Fruit fly (Drosophila melanogaster): ENCODE data around the gene Mps1.
A peak's percentile ranks its signal among the peaks of the same experiment; 100 is the strongest.

Gene Mps1

dm6 chr3R:17703691-17704537 is 32.8 kb downstream of the Mps1 start (continued):
- TF ChIP-seq CG7963 (GFP tag; IDR thresholded peaks at IDR 0.05; ENCODE audit: partially characterized antibody) (no peak), CG8944 (GFP tag; optimal IDR thresholded peaks at IDR 0.05) (peak; percentile 99), crc (GFP tag; optimal IDR thresholded peaks at IDR 0.05) (peak; percentile 99), CG12155 (GFP tag; optimal IDR thresholded peaks at IDR 0.05) (peak; percentile 98), CG15011 (GFP tag; optimal IDR thresholded peaks at IDR 0.05) (peak; percentile 98), CoRest (tag; optimal IDR thresholded peaks at IDR 0.05) (peak; percentile 99), CG34376 (GFP tag; optimal IDR thresholded peaks at IDR 0.05) (peak; percentile 92), tna (GFP tag; IDR thresholded peaks at IDR 0.05; ENCODE audit: partially characterized antibody) (no peak), fd96Cb (tag; optimal IDR thresholded peaks at IDR 0.05) (peak; percentile 99), Ssrp (tag; optimal IDR thresholded peaks at IDR 0.05) (peak; percentile 98), MESR4 (GFP tag; optimal IDR thresholded peaks at IDR 0.05) (peak; percentile 86), exex (tag; optimal IDR thresholded peaks at IDR 0.05) (peak; percentile 88), CG17612 (GFP tag; IDR thresholded peaks at IDR 0.05) (peak; percentile 98), her (GFP tag; optimal IDR thresholded peaks at IDR 0.05) (peak; percentile 98), cato (GFP tag; optimal IDR thresholded peaks at IDR 0.05; ENCODE audit: borderline replicate concordance) (peak; percentile 99), ase (GFP tag; IDR thresholded peaks at IDR 0.05) (peak; percentile 99), CG7271 (tag; optimal IDR thresholded peaks at IDR 0.05) (peak; percentile 91), repo (GFP tag; optimal IDR thresholded peaks at IDR 0.05) (peak; percentile 99), CG12942 (GFP tag; optimal IDR thresholded peaks at IDR 0.05) (peak; percentile 99), twi (tag; optimal IDR thresholded peaks at IDR 0.05) (peak; percentile 92), CG17802 (tag; optimal IDR thresholded peaks at IDR 0.05) (peak; percentile 93), Xbp1 (GFP tag; optimal IDR thresholded peaks at IDR 0.05) (peak; percentile 99), nmo (GFP tag; optimal IDR thresholded peaks at IDR 0.05) (peak; percentile 99), CG10979 (tag; optimal IDR thresholded peaks at IDR 0.05) (peak; percentile 99), CG13296 (GFP tag; optimal IDR thresholded peaks at IDR 0.05) (peak; percentile 96), dan (GFP tag; IDR thresholded peaks at IDR 0.05) (peak; percentile 93), CG12769 (tag; optimal IDR thresholded peaks at IDR 0.05) (peak; percentile 99), CG13894 (tag; optimal IDR thresholded peaks at IDR 0.05) (peak; percentile 83), nau (GFP tag; optimal IDR thresholded peaks at IDR 0.05) (peak; percentile 99), Gug (GFP tag; IDR thresholded peaks at IDR 0.05) (peak; percentile 99), CG13287 (GFP tag; IDR thresholded peaks at IDR 0.05; ENCODE audit: partially characterized antibody) (peak; percentile 39; the same call in 1 of the 2 replicates), BtbVII (GFP tag; optimal IDR thresholded peaks at IDR 0.05) (peak; percentile 99), prd (optimal IDR thresholded peaks at IDR 0.05) (no peak), prd (GFP tag; IDR thresholded peaks at IDR 0.05) (peak; percentile 99), CG31224 (GFP tag; IDR thresholded peaks at IDR 0.05) (peak; percentile 97), sna (GFP tag; IDR thresholded peaks at IDR 0.05; ENCODE audit: partially characterized antibody) (no peak; the same call in 1 of the 2 replicates), so (GFP tag; IDR thresholded peaks at IDR 0.05) (peak; percentile 99), grn (GFP tag; optimal IDR thresholded peaks at IDR 0.05) (peak; percentile 95), CG7372 (GFP tag; IDR thresholded peaks at IDR 0.05) (peak; percentile 98), CG2678 (tag; optimal IDR thresholded peaks at IDR 0.05) (peak; percentile 99), Neu2 (GFP tag; optimal IDR thresholded peaks at IDR 0.05; ENCODE audit: borderline replicate concordance) (peak; percentile 90), Sox102F (GFP tag; optimal IDR thresholded peaks at IDR 0.05) (peak; percentile 99), Fer1 (GFP tag; optimal IDR thresholded peaks at IDR 0.05) (peak; percentile 98), emc (GFP tag; optimal IDR thresholded peaks at IDR 0.05) (peak; percentile 98), CG7357 (GFP tag; IDR thresholded peaks at IDR 0.05) (peak; percentile 96), CG7987 (GFP tag; optimal IDR thresholded peaks at IDR 0.05) (peak; percentile 94), dmrt99B (tag; optimal IDR thresholded peaks at IDR 0.05) (peak; percentile 99), CG14667 (GFP tag; IDR thresholded peaks at IDR 0.05) (peak; percentile 99)
